Worm (Caenorhabditis elegans) whole organism, L1 larva: ENCODE data around the gene Y69H2.15.

Source experiments
- aly-2 ChIP-seq: fragments of 150-350 bp; optimal IDR thresholded peaks from 2 replicates; lab custom pipeline; 2014; ENCODE audit warnings: missing biosample characterization, missing genetic modification characterization
- ceh-8 ChIP-seq: fragments of 200-800 bp; sonication (Bioruptor generic); optimal IDR thresholded peaks from 2 replicates; lab custom pipeline; 2018; ENCODE audit warnings: mild to moderate bottlenecking, missing genetic modification characterization, moderate library complexity, missing compliant biosample characterization
- efl-1 ChIP-seq, 4 experiments: fragments of 150-350 bp; optimal IDR thresholded peaks in 3 of 4; peaks in 1 of 4; 1 replicate in 1 of 4; 2 replicates in 3 of 4; lab custom pipeline; 2014; ENCODE audit warnings: missing biosample characterization in 2 of 4, missing genetic modification characterization in 2 of 4, missing genetic modification reagents in 2 of 4
- egl-13 ChIP-seq: sonication (generic microtip); optimal IDR thresholded peaks from 2 replicates; lab custom pipeline; 2016; ENCODE audit warnings: missing genotype, missing genetic modification reagents, missing genetic modification characterization, missing compliant biosample characterization
- egl-27 ChIP-seq, 2 experiments: fragments of 150-350 bp in 1 of 2; sonication (generic microtip); optimal IDR thresholded peaks; 3 replicates each; lab custom pipeline; 2017 to 2018; ENCODE audit warnings: missing biosample characterization in 2 of 2, missing genetic modification characterization in 2 of 2, missing genetic modification reagents in 2 of 2
- lin-13 ChIP-seq: fragments of 150-350 bp; optimal IDR thresholded peaks from 2 replicates; lab custom pipeline; 2014; ENCODE audit warnings: missing biosample characterization, missing genetic modification reagents, missing genetic modification characterization
- mdl-1 ChIP-seq, 2 experiments: fragments of 150-350 bp; optimal IDR thresholded peaks; 2 replicates each; lab custom pipeline; 2014 to 2017; ENCODE audit warnings: missing biosample characterization in 2 of 2, missing genetic modification characterization in 2 of 2, inconsistent platforms in 1 of 2
- nhr-28 ChIP-seq: fragments of 150-350 bp; optimal IDR thresholded peaks from 2 replicates; lab custom pipeline; 2014; ENCODE audit warnings: missing biosample characterization, missing genetic modification characterization
- pqm-1 ChIP-seq: sonication (generic microtip); optimal IDR thresholded peaks from 3 replicates; lab custom pipeline; 2017; ENCODE audit warnings: missing biosample characterization, missing genetic modification characterization
- tbx-2 ChIP-seq: sonication (generic microtip); optimal IDR thresholded peaks from 2 replicates; lab custom pipeline; 2016; ENCODE audit warnings: missing genetic modification characterization, missing compliant biosample characterization
- vab-15 ChIP-seq: sonication (generic microtip); optimal IDR thresholded peaks from 2 replicates; lab custom pipeline; 2017; ENCODE audit warnings: missing genotype, mild to moderate bottlenecking, missing genetic modification characterization, missing compliant biosample characterization

ce11 chrV:18582358-18582757, 44.3 kb downstream of the Y69H2.15 start, which contains the start of gene txt-14:
- TF ChIP-seq nhr-28 (tag; lab: Kevin White, UChicago) (no peak), pqm-1 (tag; lab: Kevin White, UChicago) (no peak), egl-27 (tag; optimal IDR thresholded peaks at IDR 0.05; lab: Kevin White, UChicago) (no peak), egl-13 (tag; lab: Kevin White, UChicago) (no peak), tbx-2 (tag; lab: Kevin White, UChicago) (no peak), mdl-1 (tag; optimal IDR thresholded peaks at IDR 0.05; lab: Kevin White, UChicago) (no peak), aly-2 (tag; lab: Kevin White, UChicago) (no peak), efl-1 (optimal IDR thresholded peaks at IDR 0.05; lab: Kevin White, UChicago) (no peak), efl-1 (GFP tag; optimal IDR thresholded peaks at IDR 0.05 in 1 of 2; lab: Kevin White, UChicago) (no peak), lin-13 (GFP tag; lab: Kevin White, UChicago) (no peak), ceh-8 (no peak), vab-15 (tag; lab: Kevin White, UChicago) (no peak)
